Worm (Caenorhabditis elegans) whole organism, L3 larva: ENCODE measurements around the gene vav-1.

Experiments
- fos-1 ChIP-seq: fragments of 150-350 bp; optimal IDR thresholded peaks from 2 replicates; lab custom pipeline; 2014; ENCODE audit warnings: missing biosample characterization, missing genetic modification characterization
- pha-4 ChIP-seq: fragments of 150-350 bp; optimal IDR thresholded peaks from 2 replicates; lab custom pipeline; 2014; ENCODE audit warnings: missing biosample characterization, missing genetic modification reagents, missing genetic modification characterization

- TF ChIP-seq pha-4 (tag; lab: Kevin White, UChicago) (no peak), fos-1 (tag; lab: Kevin White, UChicago) (no peak)
These were observed 51.1 kb downstream of the vav-1 start, which contains the start of gene Y81B9A.4 for ce11 chrX:9180823-9181222.
